Comparison of ENCODE assay signal across 2 worm cellular contexts in the genomic region with DNA sequence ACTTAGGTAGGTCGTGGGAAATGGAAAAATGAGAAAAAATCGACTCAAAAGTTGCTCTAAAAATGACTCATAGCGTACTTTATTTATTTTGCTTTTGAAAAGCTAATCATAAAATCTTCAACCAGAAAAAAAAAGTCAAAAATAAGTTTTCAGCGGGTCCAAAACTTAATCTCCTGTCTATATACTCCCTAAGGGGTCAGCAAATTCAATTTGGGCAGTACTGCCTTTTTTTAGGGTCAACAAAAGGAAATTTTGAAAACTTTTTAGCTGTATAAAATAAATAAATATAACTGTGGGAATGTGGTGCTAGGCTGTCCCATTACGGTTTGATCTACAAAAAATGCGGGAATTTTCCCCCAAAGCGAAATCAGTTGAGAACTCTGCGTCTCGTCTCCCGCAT.
TF ChIP-seq lines count a peak whose summit lies in the region.

No protein-coding gene starts in this region.

TF ChIP-seq in whole organism, L1 larva, 84 proteins besides CTCF, POLR2A, EP300 and RAD21:
- no peak for TF ChIP-seq tlp-1 (tag; optimal IDR thresholded peaks at IDR 0.05; lab: Kevin White, UChicago)
- peak; percentile 69 for TF ChIP-seq fkh-10 (GFP tag; optimal IDR thresholded peaks at IDR 0.05; lab: Kevin White, UChicago)
- no peak for TF ChIP-seq unc-62 (GFP tag; optimal IDR thresholded peaks at IDR 0.05; lab: Kevin White, UChicago)
- peak; percentile 1 for TF ChIP-seq lin-14 (GFP tag; optimal IDR thresholded peaks at IDR 0.05; lab: Kevin White, UChicago)

TF ChIP-seq in whole organism, L3 larva, 47 proteins besides CTCF, POLR2A, EP300 and RAD21:
- TF ChIP-seq aly-2 (tag; optimal IDR thresholded peaks at IDR 0.05; lab: Kevin White, UChicago): no peak
- no peak for TF ChIP-seq egl-27 (tag; optimal IDR thresholded peaks at IDR 0.05; lab: Kevin White, UChicago)
- TF ChIP-seq fkh-10 (GFP tag; optimal IDR thresholded peaks at IDR 0.05; lab: Kevin White, UChicago): peak; percentile 53
